Fruit fly (Drosophila melanogaster) whole organism, prepupa: ENCODE data around the gene CG13059.

Source experiments
- CG6854 ChIP-seq: fragments of 200-800 bp; sonication (Bioruptor generic); optimal IDR thresholded peaks from 2 replicates; lab custom pipeline; 2017; ENCODE audit warnings: missing biosample characterization, mild to moderate bottlenecking, missing genetic modification characterization
- esn ChIP-seq: fragments of 200-800 bp; sonication (Bioruptor generic); optimal IDR thresholded peaks from 2 replicates; lab custom pipeline; 2016; ENCODE audit warnings: missing biosample characterization, mild to moderate bottlenecking, missing genetic modification characterization, moderate library complexity

DNA sequence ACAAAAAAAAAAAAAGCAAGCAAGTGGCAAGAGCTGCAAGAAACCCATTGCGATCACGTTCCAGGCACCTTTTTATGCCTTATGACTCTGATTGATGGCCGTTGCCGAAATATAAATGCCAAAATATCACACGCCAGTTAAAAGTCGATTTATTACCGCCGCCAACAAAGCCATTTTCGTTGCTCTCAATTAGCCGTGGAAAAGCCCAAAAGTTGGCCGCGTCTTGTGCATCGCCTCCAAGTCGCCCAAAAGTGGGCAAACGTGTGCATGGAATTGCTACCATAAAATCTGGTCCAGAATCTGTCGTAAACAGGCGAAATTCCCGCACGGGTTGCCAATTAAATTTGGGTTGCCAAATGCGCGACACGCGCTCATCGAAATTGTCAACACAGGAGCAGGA lies 31.8 kb upstream of the CG13059 start:
- TF ChIP-seq CG6854 (GFP tag; lab: Kevin White, UChicago) (no peak), esn (no peak)
